In the genomic region with DNA sequence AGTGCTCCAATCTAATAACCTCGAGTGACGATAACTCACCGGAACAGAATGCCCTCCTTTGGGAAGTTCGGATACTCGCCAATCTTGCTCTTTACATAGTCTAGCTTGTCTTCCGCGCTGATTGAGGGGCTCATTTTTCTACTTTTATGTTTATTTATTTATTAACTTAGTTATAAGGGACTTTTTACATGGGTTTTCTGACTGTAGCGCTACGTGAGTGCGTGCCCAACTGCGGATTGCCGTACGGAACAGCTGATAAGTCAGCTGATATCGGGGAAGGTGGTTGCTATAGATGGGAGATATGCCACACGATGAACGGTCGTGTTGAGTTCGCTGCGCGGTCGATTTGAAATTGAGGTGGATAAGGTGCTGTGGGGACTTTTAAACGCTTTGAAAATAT, we compare ENCODE assay signal across 3 fruit fly cellular contexts.
A peak's percentile ranks its signal among the peaks of the same experiment; 100 is the strongest.
TF ChIP-seq lines count a peak whose summit lies in the region.

A gene (minus strand): TSS at position 368 of the 400 bp plus-strand sequence.

TF ChIP-seq in whole organism, adult, 20 proteins besides CTCF, POLR2A, EP300 and RAD21 (continued from another document):
- no peak for TF ChIP-seq toe (GFP tag; optimal IDR thresholded peaks at IDR 0.05; lab: Kevin White, UChicago)
- no peak for TF ChIP-seq Clk (GFP tag; optimal IDR thresholded peaks at IDR 0.05; lab: Kevin White, UChicago)

TF ChIP-seq in whole organism, embryonic, 481 proteins besides CTCF, POLR2A, EP300 and RAD21 (continued from another document and continues in another):
- peak; percentile 90 to 100 for TF ChIP-seq crp (GFP tag; optimal IDR thresholded peaks at IDR 0.05; lab: Kevin White, UChicago)
- peak; percentile 2 for TF ChIP-seq Ets97D (GFP tag; optimal IDR thresholded peaks at IDR 0.05; lab: Kevin White, UChicago)
- TF ChIP-seq chinmo (GFP tag; IDR thresholded peaks at IDR 0.05; lab: Robert Waterston, UW; ENCODE audit: partially characterized antibody) = peak; percentile 63; the same call in 1 of the 4 replicates
- TF ChIP-seq cato (GFP tag; optimal IDR thresholded peaks at IDR 0.05; lab: Kevin White, UChicago; ENCODE audit: borderline replicate concordance) = no peak
- TF ChIP-seq run (tag; optimal IDR thresholded peaks at IDR 0.05; lab: Kevin White, UChicago) = no peak
- TF ChIP-seq Med (GFP tag; lab: Kevin White, UChicago) = peak; percentile 25
- no peak for TF ChIP-seq ERR (GFP tag; optimal IDR thresholded peaks at IDR 0.05; lab: Kevin White, UChicago)
- peak; percentile 81 for TF ChIP-seq Dll (GFP tag; IDR thresholded peaks at IDR 0.05; lab: Robert Waterston, UW; ENCODE audit: partially characterized antibody)
- TF ChIP-seq CG5180 (GFP tag; optimal IDR thresholded peaks at IDR 0.05; lab: Kevin White, UChicago) = no peak
- TF ChIP-seq CG13424 (tag; optimal IDR thresholded peaks at IDR 0.05; lab: Kevin White, UChicago) = no peak
- peak; percentile 81 for TF ChIP-seq bbx (GFP tag; IDR thresholded peaks at IDR 0.05; lab: Robert Waterston, UW; ENCODE audit: partially characterized antibody)
- TF ChIP-seq Doc3 (GFP tag; IDR thresholded peaks at IDR 0.05; lab: Robert Waterston, UW; ENCODE audit: partially characterized antibody) = peak; percentile 73
- peak; percentile 81 for TF ChIP-seq amos (GFP tag; IDR thresholded peaks at IDR 0.05; lab: Robert Waterston, UW; ENCODE audit: partially characterized antibody)
- peak; percentile 15 for TF ChIP-seq CG14710 (tag; optimal IDR thresholded peaks at IDR 0.05; lab: Kevin White, UChicago)
- no peak for TF ChIP-seq CG18599 (GFP tag; optimal IDR thresholded peaks at IDR 0.05; lab: Kevin White, UChicago)
- TF ChIP-seq CG31441 (GFP tag; IDR thresholded peaks at IDR 0.05; lab: Robert Waterston, UW) = peak; percentile 34; the same call in 1 of the 2 replicates
- TF ChIP-seq CG9932 (GFP tag; IDR thresholded peaks at IDR 0.05; lab: Robert Waterston, UW) = no peak
- peak; percentile 71 for TF ChIP-seq CG15514 (GFP tag; optimal IDR thresholded peaks at IDR 0.05; lab: Kevin White, UChicago)
- no peak for TF ChIP-seq CG3726 (GFP tag; IDR thresholded peaks at IDR 0.05; lab: Robert Waterston, UW)
- TF ChIP-seq H2.0 (GFP tag; IDR thresholded peaks at IDR 0.05; lab: Robert Waterston, UW) = no peak
- peak; percentile 98 for TF ChIP-seq kah (GFP tag; optimal IDR thresholded peaks at IDR 0.05; lab: Kevin White, UChicago)
- TF ChIP-seq CG18011 (GFP tag; optimal IDR thresholded peaks at IDR 0.05; lab: Kevin White, UChicago) = peak; percentile 29
- TF ChIP-seq stwl (tag; optimal IDR thresholded peaks at IDR 0.05; lab: Kevin White, UChicago) = peak; percentile 12
- TF ChIP-seq al (GFP tag; IDR thresholded peaks at IDR 0.05; lab: Robert Waterston, UW) = no peak
- TF ChIP-seq CG2129 (GFP tag; IDR thresholded peaks at IDR 0.05; lab: Robert Waterston, UW; ENCODE audit: partially characterized antibody) = peak; percentile 55; the same call in 1 of the 2 replicates
- TF ChIP-seq Xbp1 (GFP tag; optimal IDR thresholded peaks at IDR 0.05; lab: Kevin White, UChicago) = no peak
- no peak for TF ChIP-seq pb (GFP tag; optimal IDR thresholded peaks at IDR 0.05; lab: Kevin White, UChicago)
- 0 out of 3 replicates have a peak, but pooled peaks have one; percentile 19 for TF ChIP-seq ci (GFP tag; IDR thresholded peaks at IDR 0.05; lab: Robert Waterston, UW)
- TF ChIP-seq CG12071 (GFP tag; optimal IDR thresholded peaks at IDR 0.05; lab: Kevin White, UChicago) = no peak
- no peak for TF ChIP-seq stc (GFP tag; IDR thresholded peaks at IDR 0.05; lab: Robert Waterston, UW)
- no peak for TF ChIP-seq slp2 (GFP tag; optimal IDR thresholded peaks at IDR 0.05; lab: Kevin White, UChicago)
- TF ChIP-seq toy (GFP tag; IDR thresholded peaks at IDR 0.05; lab: Robert Waterston, UW) = no peak
- TF ChIP-seq ind (GFP tag; optimal IDR thresholded peaks at IDR 0.05; lab: Kevin White, UChicago) = no peak
- no peak for TF ChIP-seq CG7745 (tag; optimal IDR thresholded peaks at IDR 0.05; lab: Kevin White, UChicago)
- peak; percentile 60 for TF ChIP-seq exex (tag; optimal IDR thresholded peaks at IDR 0.05; lab: Kevin White, UChicago)
- peak; percentile 28 for TF ChIP-seq grau (tag; optimal IDR thresholded peaks at IDR 0.05; lab: Kevin White, UChicago)
- peak; percentile 63 for TF ChIP-seq sug (tag; optimal IDR thresholded peaks at IDR 0.05; lab: Kevin White, UChicago)
- TF ChIP-seq CG12391 (tag; optimal IDR thresholded peaks at IDR 0.05; lab: Kevin White, UChicago) = no peak
- peak; percentile 11 for TF ChIP-seq Deaf1 (tag; optimal IDR thresholded peaks at IDR 0.05; lab: Kevin White, UChicago)
- no peak for TF ChIP-seq crol (GFP tag; IDR thresholded peaks at IDR 0.05; lab: Robert Waterston, UW)
- TF ChIP-seq ap (GFP tag; IDR thresholded peaks at IDR 0.05; lab: Robert Waterston, UW) = no peak
- peak; percentile 13 for TF ChIP-seq CG12659 (GFP tag; optimal IDR thresholded peaks at IDR 0.05; lab: Kevin White, UChicago)
- no peak for TF ChIP-seq Lhr (GFP tag; optimal IDR thresholded peaks at IDR 0.05; lab: Kevin White, UChicago)
- TF ChIP-seq PHDP (tag; optimal IDR thresholded peaks at IDR 0.05; lab: Kevin White, UChicago) = no peak
- TF ChIP-seq hkb (optimal IDR thresholded peaks at IDR 0.05; lab: Kevin White, UChicago) = no peak
- 0 out of 2 replicates have a peak, but pooled peaks have one; percentile 6 for TF ChIP-seq hkb (GFP tag; IDR thresholded peaks at IDR 0.05; lab: Robert Waterston, UW)
- peak; percentile 67; the same call in 2 of the 3 replicates for TF ChIP-seq knrl (GFP tag; IDR thresholded peaks at IDR 0.05; lab: Robert Waterston, UW; ENCODE audit: partially characterized antibody)
- no peak for TF ChIP-seq Sin3A (optimal IDR thresholded peaks at IDR 0.05; lab: Kevin White, UChicago)
- peak in 1 of 2 experiments; percentile 0 for TF ChIP-seq Hr51 (GFP tag; optimal IDR thresholded peaks at IDR 0.05; lab: Kevin White, UChicago)
- TF ChIP-seq CG7556 (GFP tag; optimal IDR thresholded peaks at IDR 0.05; lab: Kevin White, UChicago) = no peak
- TF ChIP-seq so (GFP tag; IDR thresholded peaks at IDR 0.05; lab: Robert Waterston, UW) = no peak
- no peak for TF ChIP-seq slbo (GFP tag; IDR thresholded peaks at IDR 0.05; lab: Robert Waterston, UW)
- 0 out of 2 replicates have a peak, but pooled peaks have one; percentile 10 for TF ChIP-seq vvl (GFP tag; IDR thresholded peaks at IDR 0.05; lab: Robert Waterston, UW)
- TF ChIP-seq Ets65A (GFP tag; lab: Kevin White, UChicago) = no peak
- no peak for TF ChIP-seq CG11695 (GFP tag; IDR thresholded peaks at IDR 0.05; lab: Robert Waterston, UW)
- TF ChIP-seq CG9797 (GFP tag; optimal IDR thresholded peaks at IDR 0.05; lab: Kevin White, UChicago) = peak; percentile 50
- TF ChIP-seq CG18476 (GFP tag; optimal IDR thresholded peaks at IDR 0.05; lab: Kevin White, UChicago) = peak; percentile 3
- peak; percentile 94 for TF ChIP-seq CG34224 (GFP tag; IDR thresholded peaks at IDR 0.05; lab: Robert Waterston, UW; ENCODE audit: partially characterized antibody)
- TF ChIP-seq D (optimal IDR thresholded peaks at IDR 0.05; lab: Kevin White, UChicago) = no peak
- TF ChIP-seq D (GFP tag; optimal IDR thresholded peaks at IDR 0.05; lab: Kevin White, UChicago) = no peak
- TF ChIP-seq CG9727 (GFP tag; optimal IDR thresholded peaks at IDR 0.05; lab: Kevin White, UChicago) = peak; percentile 17

TF ChIP-seq in whole organism, prepupa, 60 proteins besides CTCF, POLR2A, EP300 and RAD21 (continued from another document):
- no peak for TF ChIP-seq Smox (GFP tag; optimal IDR thresholded peaks at IDR 0.05; lab: Kevin White, UChicago)
TF ChIP-seq in whole organism, prepupa: peak in this region for 5.
